Fruit fly (Drosophila melanogaster): ENCODE results near the gene CG3330.

The CG3330 gene

DNA sequence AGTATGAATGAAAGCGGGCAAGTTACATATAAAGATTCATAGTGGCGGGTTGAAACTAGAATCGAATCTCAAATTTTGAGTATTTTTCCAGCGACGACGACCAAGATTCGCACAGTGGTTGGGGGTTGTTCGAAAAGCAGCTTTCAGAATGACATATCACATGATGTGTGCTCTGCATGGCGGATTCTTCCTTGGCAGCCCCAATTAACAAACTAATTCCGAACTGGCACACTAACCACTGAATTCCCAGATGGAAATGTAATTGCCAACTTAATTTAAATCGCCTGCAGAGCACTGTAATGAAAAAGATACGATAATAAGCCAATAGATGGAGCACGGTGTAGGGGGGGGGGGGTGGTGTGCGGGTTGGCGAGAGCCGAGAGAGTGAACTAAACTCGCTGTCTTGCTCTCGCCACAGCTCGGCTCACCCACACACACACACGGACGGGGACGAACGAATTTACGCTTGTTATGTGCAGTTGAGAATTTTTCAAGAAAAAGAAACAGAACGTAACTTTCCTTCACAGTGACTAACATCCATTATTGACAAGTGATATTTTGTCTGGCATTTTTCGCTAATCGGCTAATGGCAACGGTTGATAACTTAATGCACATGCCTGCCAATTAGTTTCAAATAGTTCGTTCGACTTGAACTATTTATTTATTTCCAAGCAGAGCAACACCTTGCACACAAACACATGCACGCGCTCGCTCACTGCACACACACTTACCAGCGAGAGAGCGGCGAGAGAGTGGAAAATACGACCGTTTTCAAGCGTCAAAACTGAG is 49.5 kb downstream of the CG3330 start (continued):
- TF ChIP-seq CG9876 (GFP tag; optimal IDR thresholded peaks at IDR 0.05): peak; percentile 90
- TF ChIP-seq Hey (tag; optimal IDR thresholded peaks at IDR 0.05): peak; percentile 83
- TF ChIP-seq Xrp1 (GFP tag; IDR thresholded peaks at IDR 0.05): peak; percentile 98
- peak; percentile 82 for TF ChIP-seq NC2α (GFP tag; optimal IDR thresholded peaks at IDR 0.05)
- TF ChIP-seq CG32772 (GFP tag; IDR thresholded peaks at IDR 0.05): peak; percentile 97
- peak; percentile 96 for TF ChIP-seq CG5953 (GFP tag; IDR thresholded peaks at IDR 0.05)
- peak; percentile 92 for TF ChIP-seq CG1792 (GFP tag; optimal IDR thresholded peaks at IDR 0.05)
- TF ChIP-seq Atf3 (GFP tag; optimal IDR thresholded peaks at IDR 0.05): peak; percentile 93
- peak; percentile 98 for TF ChIP-seq zfh1 (GFP tag; IDR thresholded peaks at IDR 0.05)
- TF ChIP-seq Hmr (GFP tag; optimal IDR thresholded peaks at IDR 0.05): peak; percentile 98
- 0 out of 3 replicates have a peak, but pooled peaks have one; percentile 17 for TF ChIP-seq zen2 (GFP tag; IDR thresholded peaks at IDR 0.05; ENCODE audit: partially characterized antibody)
- peak; percentile 90 for TF ChIP-seq sd (tag; optimal IDR thresholded peaks at IDR 0.05)
- peak; percentile 91 for TF ChIP-seq emc (GFP tag; optimal IDR thresholded peaks at IDR 0.05)
- TF ChIP-seq Dfd (GFP tag; optimal IDR thresholded peaks at IDR 0.05): no peak
- peak; percentile 95 for TF ChIP-seq otp (GFP tag; IDR thresholded peaks at IDR 0.05)
- TF ChIP-seq CG3847 (GFP tag; IDR thresholded peaks at IDR 0.05): peak; percentile 96
- peak; percentile 28 to 41 for TF ChIP-seq insv (GFP tag; optimal IDR thresholded peaks at IDR 0.05)
- TF ChIP-seq CG10431 (GFP tag; optimal IDR thresholded peaks at IDR 0.05): peak; percentile 33
- peak; percentile 97 for TF ChIP-seq CG32767 (GFP tag; IDR thresholded peaks at IDR 0.05)
- peak; percentile 65 for TF ChIP-seq CG15696 (tag; optimal IDR thresholded peaks at IDR 0.05)
- peak; percentile 65 for TF ChIP-seq CG2116 (GFP tag; optimal IDR thresholded peaks at IDR 0.05)
- peak; percentile 92 for TF ChIP-seq CG13775 (GFP tag; optimal IDR thresholded peaks at IDR 0.05)
- TF ChIP-seq CG31441 (GFP tag; IDR thresholded peaks at IDR 0.05): peak; percentile 82
- TF ChIP-seq C15 (GFP tag; IDR thresholded peaks at IDR 0.05): peak; percentile 93
- TF ChIP-seq mirr (GFP tag; optimal IDR thresholded peaks at IDR 0.05): peak; percentile 87
- peak; percentile 84 for TF ChIP-seq Adf1 (GFP tag; IDR thresholded peaks at IDR 0.05)
- TF ChIP-seq ems (GFP tag; optimal IDR thresholded peaks at IDR 0.05): peak; percentile 92
- TF ChIP-seq bowl (GFP tag; IDR thresholded peaks at IDR 0.05): peak; percentile 94
- TF ChIP-seq sima (GFP tag; optimal IDR thresholded peaks at IDR 0.05): peak; percentile 64
- peak; percentile 96 for TF ChIP-seq Atf6 (GFP tag; IDR thresholded peaks at IDR 0.05)
- peak; percentile 94 for TF ChIP-seq chif (GFP tag; optimal IDR thresholded peaks at IDR 0.05)
- TF ChIP-seq abd-A (tag; optimal IDR thresholded peaks at IDR 0.05): peak; percentile 88
- peak; percentile 98 for TF ChIP-seq Rfx (GFP tag; IDR thresholded peaks at IDR 0.05)
- TF ChIP-seq Dip2 (GFP tag; IDR thresholded peaks at IDR 0.05): peak; percentile 50; the same call in 1 of the 2 replicates
- peak; percentile 99 for TF ChIP-seq vvl (GFP tag; IDR thresholded peaks at IDR 0.05)
- peak; percentile 91 for TF ChIP-seq phol (tag; optimal IDR thresholded peaks at IDR 0.05)
- TF ChIP-seq CG4730 (GFP tag; IDR thresholded peaks at IDR 0.05): peak; percentile 95
- peak; percentile 86 for TF ChIP-seq tap (tag; optimal IDR thresholded peaks at IDR 0.05)
- peak; percentile 94 for TF ChIP-seq pb (GFP tag; optimal IDR thresholded peaks at IDR 0.05)
- TF ChIP-seq Poxn (GFP tag; IDR thresholded peaks at IDR 0.05): peak; percentile 88
- TF ChIP-seq Hr3 (GFP tag; optimal IDR thresholded peaks at IDR 0.05): peak; percentile 89
- peak; percentile 94 for TF ChIP-seq CG11085 (GFP tag; IDR thresholded peaks at IDR 0.05)
- TF ChIP-seq CG4424 (GFP tag; optimal IDR thresholded peaks at IDR 0.05): peak; percentile 94
- peak; percentile 98 for TF ChIP-seq CG34422 (GFP tag; IDR thresholded peaks at IDR 0.05)
- TF ChIP-seq CG6813 (GFP tag; optimal IDR thresholded peaks at IDR 0.05): peak; percentile 97
- TF ChIP-seq chm (GFP tag; IDR thresholded peaks at IDR 0.05): peak; percentile 97
- TF ChIP-seq Dbx (GFP tag; IDR thresholded peaks at IDR 0.05): peak; percentile 97
- TF ChIP-seq CG17829 (tag; optimal IDR thresholded peaks at IDR 0.05): peak; percentile 87
- peak; percentile 97 for TF ChIP-seq CG6689 (GFP tag; IDR thresholded peaks at IDR 0.05)
- TF ChIP-seq nerfin-2 (GFP tag; IDR thresholded peaks at IDR 0.05; ENCODE audit: partially characterized antibody): peak; percentile 62

Measured in whole organism, embryonic.